Worm (Caenorhabditis elegans): Measurements from ENCODE around the gene F11C1.9.

The F11C1.9 gene

DNA sequence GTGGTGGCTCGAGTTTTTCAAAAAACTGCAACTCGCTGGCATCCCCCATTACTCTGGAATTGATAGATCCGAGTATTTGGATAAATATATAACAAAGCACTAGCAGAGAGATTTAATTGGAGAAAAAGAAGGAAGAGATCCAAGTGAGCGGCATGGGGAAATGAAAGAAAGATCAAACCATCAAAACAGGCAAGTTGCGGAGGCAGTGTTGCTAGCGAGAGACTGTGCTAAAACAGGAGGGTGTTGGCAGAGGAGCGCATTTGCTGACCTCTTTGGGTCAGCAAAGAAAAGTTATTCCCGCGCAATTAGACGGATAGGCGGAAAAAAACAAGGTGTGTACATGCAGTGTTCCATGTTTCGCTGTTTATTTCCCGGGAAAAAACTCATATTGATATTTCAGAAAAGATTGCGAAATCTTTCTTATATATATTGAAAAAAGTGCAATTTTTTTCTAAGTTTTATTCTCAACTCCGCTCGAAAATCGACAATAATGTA, 1.7 kb downstream of the F11C1.9 start, which contains the start of gene ppk-3 (continued):
- TF ChIP-seq pag-3 (tag; optimal IDR thresholded peaks at IDR 0.05; ENCODE audit: borderline replicate concordance) = no peak
- TF ChIP-seq hlh-6 (tag; optimal IDR thresholded peaks at IDR 0.05) = no peak
- no peak for TF ChIP-seq nhr-11 (tag; optimal IDR thresholded peaks at IDR 0.05)
- TF ChIP-seq ceh-48 (tag; optimal IDR thresholded peaks at IDR 0.05) = no peak
- TF ChIP-seq ceh-31 (tag; optimal IDR thresholded peaks at IDR 0.05) = peak; percentile 63
- TF ChIP-seq gmeb-2 (tag; optimal IDR thresholded peaks at IDR 0.05) = no peak
- no peak for TF ChIP-seq Y22D7AL.16 (tag; optimal IDR thresholded peaks at IDR 0.05)
- TF ChIP-seq K09A11.1 (tag; optimal IDR thresholded peaks at IDR 0.05; ENCODE audit: insufficient read depth) = peak; percentile 13
- no peak for TF ChIP-seq ceh-45 (GFP tag; IDR thresholded peaks at IDR 0.05)
- TF ChIP-seq C08G9.2 (tag; optimal IDR thresholded peaks at IDR 0.05) = no peak
- peak; percentile 52 for TF ChIP-seq unc-55 (GFP tag; optimal IDR thresholded peaks at IDR 0.05)
- TF ChIP-seq zip-5 (tag; optimal IDR thresholded peaks at IDR 0.05) = no peak
- TF ChIP-seq lim-6 (tag; optimal IDR thresholded peaks at IDR 0.05) = no peak
- no peak for TF ChIP-seq sox-4 (tag; optimal IDR thresholded peaks at IDR 0.05)
- TF ChIP-seq pax-1 (tag; optimal IDR thresholded peaks at IDR 0.05) = no peak
- TF ChIP-seq odd-2 (tag; optimal IDR thresholded peaks at IDR 0.05) = no peak
- TF ChIP-seq hlh-30 (tag; optimal IDR thresholded peaks at IDR 0.05; ENCODE audit: insufficient read depth) = no peak
- TF ChIP-seq mec-3 (tag; optimal IDR thresholded peaks at IDR 0.05; ENCODE audit: borderline replicate concordance) = no peak
- no peak for TF ChIP-seq ahr-1 (tag; optimal IDR thresholded peaks at IDR 0.05)
- no peak for TF ChIP-seq lin-11 (tag; optimal IDR thresholded peaks at IDR 0.05)
- no peak for TF ChIP-seq syd-9 (tag; optimal IDR thresholded peaks at IDR 0.05)
- no peak for TF ChIP-seq T23F11.4 (GFP tag; optimal IDR thresholded peaks at IDR 0.05)
- TF ChIP-seq ref-2 (tag; optimal IDR thresholded peaks at IDR 0.05) = no peak
- no peak for TF ChIP-seq nhr-232 (tag; optimal IDR thresholded peaks at IDR 0.05)
- TF ChIP-seq ztf-16 (tag; optimal IDR thresholded peaks at IDR 0.05) = no peak
- TF ChIP-seq pros-1 (tag; optimal IDR thresholded peaks at IDR 0.05) = peak; percentile 33
- no peak for TF ChIP-seq hlh-8 (tag; optimal IDR thresholded peaks at IDR 0.05)
- TF ChIP-seq unc-42 (tag; optimal IDR thresholded peaks at IDR 0.05) = no peak
- TF ChIP-seq unc-3 (GFP tag; conservative IDR thresholded peaks at IDR 0.05) = no peak
- no peak for TF ChIP-seq unc-3 (tag; optimal IDR thresholded peaks at IDR 0.05)
- TF ChIP-seq che-1 (tag; optimal IDR thresholded peaks at IDR 0.05) = no peak
- TF ChIP-seq tbx-7 (tag; optimal IDR thresholded peaks at IDR 0.05) = no peak
- no peak for TF ChIP-seq npax-4 (tag; optimal IDR thresholded peaks at IDR 0.05)
- no peak for TF ChIP-seq K02D7.2 (tag; optimal IDR thresholded peaks at IDR 0.05)

DNA sequence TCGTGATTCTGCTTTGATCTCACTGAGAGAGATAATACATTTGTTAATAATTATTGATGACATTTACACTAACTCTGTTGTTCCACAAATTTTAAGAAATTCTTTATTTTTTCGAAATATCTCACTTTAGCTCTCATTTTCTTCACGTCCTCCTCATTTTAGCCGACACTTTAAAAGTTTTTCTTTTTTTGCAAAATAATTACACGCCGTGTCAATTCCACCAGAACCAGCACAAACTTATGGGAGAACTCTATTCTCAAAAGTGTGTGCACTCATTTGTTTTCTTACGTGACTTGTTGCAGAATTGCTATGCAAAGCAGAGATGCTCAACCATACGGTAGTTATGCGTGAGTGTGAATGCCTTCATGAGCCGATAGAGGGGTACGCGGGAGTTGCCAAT, 12.2 kb downstream of the F11C1.9 start, which contains the start of gene frpr-2:
TSS of gene frpr-2 (plus strand) at position 301 of the 400 bp plus-strand sequence.
- no peak for TF ChIP-seq ceh-30 (tag; optimal IDR thresholded peaks at IDR 0.05)
- TF ChIP-seq sox-4 (tag; optimal IDR thresholded peaks at IDR 0.05) = no peak
- TF ChIP-seq che-1 (tag; optimal IDR thresholded peaks at IDR 0.05) = no peak
- TF ChIP-seq sox-2 (GFP tag; IDR thresholded peaks at IDR 0.05) = no peak
- no peak for TF ChIP-seq K09A11.1 (tag; optimal IDR thresholded peaks at IDR 0.05; ENCODE audit: insufficient read depth)
- TF ChIP-seq hlh-6 (tag; optimal IDR thresholded peaks at IDR 0.05) = no peak
- no peak for TF ChIP-seq pag-3 (tag; optimal IDR thresholded peaks at IDR 0.05; ENCODE audit: borderline replicate concordance)
- no peak for TF ChIP-seq eyg-1 (tag; optimal IDR thresholded peaks at IDR 0.05)
- no peak for TF ChIP-seq ama-1 (optimal IDR thresholded peaks at IDR 0.05)

DNA sequence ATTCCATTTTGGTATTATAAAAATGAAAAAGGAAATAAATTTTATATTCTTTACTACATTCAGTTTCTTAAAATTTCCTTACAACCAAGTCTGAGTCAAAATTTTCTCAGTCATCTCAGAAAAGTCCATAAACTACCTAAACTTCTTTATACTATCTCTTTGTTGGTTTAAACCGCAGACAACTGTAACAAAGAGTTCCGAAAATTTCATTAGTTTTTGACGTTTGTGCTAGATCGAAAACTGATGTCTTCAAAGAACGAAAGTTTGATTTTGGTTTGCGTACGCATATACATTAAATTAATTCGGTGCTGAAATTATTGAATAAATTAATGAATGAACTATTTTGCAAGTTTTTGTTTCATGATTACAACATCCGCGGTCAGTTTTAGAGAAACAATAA, 18.5 kb downstream of the F11C1.9 start:
- TF ChIP-seq ceh-30 (tag; optimal IDR thresholded peaks at IDR 0.05) (no peak), elt-4 (tag; optimal IDR thresholded peaks at IDR 0.05) (no peak), sdc-2 (tag; optimal IDR thresholded peaks at IDR 0.05) (no peak), ceh-9 (tag; optimal IDR thresholded peaks at IDR 0.05) (no peak), dmd-4 (tag; optimal IDR thresholded peaks at IDR 0.05; ENCODE audit: borderline replicate concordance) (no peak), ttx-3 (tag; optimal IDR thresholded peaks at IDR 0.05) (no peak), pha-4 (tag; optimal IDR thresholded peaks at IDR 0.05) (no peak), K02D7.2 (tag; optimal IDR thresholded peaks at IDR 0.05) (no peak), sox-2 (GFP tag; IDR thresholded peaks at IDR 0.05) (no peak), ets-4 (tag; optimal IDR thresholded peaks at IDR 0.05) (no peak), pag-3 (tag; optimal IDR thresholded peaks at IDR 0.05; ENCODE audit: borderline replicate concordance) (no peak), npax-4 (tag; optimal IDR thresholded peaks at IDR 0.05) (no peak), ztf-16 (tag; optimal IDR thresholded peaks at IDR 0.05) (no peak), ceh-24 (tag; optimal IDR thresholded peaks at IDR 0.05) (no peak), pqm-1 (tag; optimal IDR thresholded peaks at IDR 0.05) (no peak), C08G9.2 (tag; optimal IDR thresholded peaks at IDR 0.05) (no peak), tbx-7 (tag; optimal IDR thresholded peaks at IDR 0.05) (no peak)
